Fruit fly (Drosophila melanogaster) whole organism: ENCODE measurements around the gene CG3213.

ENCODE experiments used
- CG8478 ChIP-seq: fragments of >200 bp; optimal IDR thresholded peaks from 2 replicates; lab custom pipeline; 2018; ENCODE audit warnings: inconsistent platforms
- Dll ChIP-seq: fragments of >200 bp; optimal IDR thresholded peaks from 2 replicates; lab custom pipeline; 2017
- psq ChIP-seq: fragments of >200 bp; optimal IDR thresholded peaks from 2 replicates; lab custom pipeline; 2017

DNA sequence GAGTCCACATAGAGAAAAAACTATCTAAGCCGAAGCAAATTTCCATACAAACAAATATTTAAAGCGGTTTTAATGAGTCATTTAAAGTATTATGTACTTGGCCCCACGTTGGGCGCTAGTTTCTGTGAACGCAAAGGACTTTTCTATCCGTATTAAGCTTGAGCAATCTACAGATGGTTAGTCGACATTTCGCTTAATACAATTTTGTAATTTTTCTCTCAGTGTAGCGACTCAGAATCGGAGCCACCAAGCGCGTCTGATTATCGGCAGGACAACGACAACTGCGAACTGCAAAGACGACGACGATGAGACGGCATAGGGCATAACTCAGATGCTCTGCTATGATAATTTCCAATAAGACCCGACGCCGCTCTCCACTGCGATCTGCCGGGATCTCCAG lies 43.0 kb upstream of the CG3213 start:
- TF ChIP-seq psq: no peak
- TF ChIP-seq Dll (lab: Kevin White, UChicago): no peak
- no peak for TF ChIP-seq CG8478 (lab: Kevin White, UChicago)
